Fruit fly (Drosophila melanogaster) whole organism: ENCODE data around the gene yellow-c.

Experiments used
- Dll ChIP-seq: fragments of >200 bp; optimal IDR thresholded peaks from 2 replicates; lab custom pipeline; 2017
- EcR ChIP-seq, 2 experiments: fragments of >200 bp; optimal IDR thresholded peaks; 2 replicates each; lab custom pipeline; 2017; ENCODE audit warnings: missing biosample characterization in 2 of 2, missing genetic modification characterization in 2 of 2, missing genetic modification reagents in 2 of 2
- psq ChIP-seq: fragments of >200 bp; optimal IDR thresholded peaks from 2 replicates; lab custom pipeline; 2017
- usp ChIP-seq: fragments of >200 bp; optimal IDR thresholded peaks from 2 replicates; lab custom pipeline; 2017; ENCODE audit warnings: missing biosample characterization, missing genetic modification characterization, mixed read lengths

- TF ChIP-seq Dll: no peak
- TF ChIP-seq EcR (GFP tag; optimal IDR thresholded peaks at IDR 0.05; lab: Kevin White, UChicago): no peak
- TF ChIP-seq psq (lab: Kevin White, UChicago): no peak
- no peak for TF ChIP-seq usp
These were observed 27.2 kb upstream of the yellow-c start for dm6 chr2L:15008034-15008433.
